Worm (Caenorhabditis elegans) whole organism, midembryonic: ENCODE measurements around the gene T02D1.9.

Source experiments
- T22C8.4 ChIP-seq: fragments of 200-800 bp; sonication (Bioruptor generic); IDR thresholded peaks from 2 replicates; pipeline ENCODE4 v1.3.6; 2022; ENCODE audit warnings: missing genetic modification characterization, missing compliant biosample characterization
- cog-1 ChIP-seq: sonication (generic microtip); optimal IDR thresholded peaks from 2 replicates; lab custom pipeline; 2016; ENCODE audit warnings: missing genetic modification characterization, missing compliant biosample characterization
- flt-1 ChIP-seq: fragments of 200-800 bp; sonication (Bioruptor generic); IDR thresholded peaks from 2 replicates; pipeline ENCODE4 v1.3.6; 2022; ENCODE audit warnings: missing genetic modification characterization, missing compliant biosample characterization
- ref-1 ChIP-seq: fragments of 200-800 bp; sonication (Bioruptor generic); conservative IDR thresholded peaks from 2 replicates; pipeline ENCODE4 v1.3.6; 2022; ENCODE audit warnings: missing genetic modification reagents, missing genetic modification characterization, missing compliant biosample characterization
- tab-1 ChIP-seq: fragments of 200-800 bp; sonication (Bioruptor generic); IDR thresholded peaks from 2 replicates; pipeline ENCODE4 v1.3.6; 2022; ENCODE audit warnings: missing genetic modification characterization, missing compliant biosample characterization
- ztf-23 ChIP-seq: fragments of 200-800 bp; sonication (Bioruptor generic); IDR thresholded peaks from 2 replicates; pipeline ENCODE4 v1.3.6; 2022; ENCODE audit warnings: missing genetic modification reagents, missing genetic modification characterization, missing compliant biosample characterization

ce11 chrIV:17453996-17454395 lies 46.6 kb upstream of the T02D1.9 start:
- TF ChIP-seq ztf-23 (GFP tag; lab: Robert Waterston, UW), result no peak
- no peak for TF ChIP-seq flt-1
- TF ChIP-seq ref-1 (GFP tag; lab: Robert Waterston, UW), result no peak
- no peak for TF ChIP-seq T22C8.4 (GFP tag; lab: Robert Waterston, UW)
- TF ChIP-seq cog-1 (tag; lab: Kevin White, UChicago), result no peak
- no peak for TF ChIP-seq tab-1 (GFP tag; lab: Robert Waterston, UW)
